Worm (Caenorhabditis elegans) whole organism, L1 larva: ENCODE results near the gene srh-201.

Source experiments
- aly-2 ChIP-seq: fragments of 150-350 bp; optimal IDR thresholded peaks from 2 replicates; lab custom pipeline; 2014; ENCODE audit warnings: missing biosample characterization, missing genetic modification characterization
- ceh-88 ChIP-seq: fragments of 200-800 bp; sonication (Bioruptor generic); IDR thresholded peaks from 2 replicates; pipeline ENCODE4 v1.3.6; 2022; ENCODE audit warnings: missing genetic modification characterization, missing compliant biosample characterization
- elt-2 ChIP-seq: sonication (generic microtip); optimal IDR thresholded peaks from 2 replicates; lab custom pipeline; 2016; ENCODE audit warnings: missing genetic modification characterization, mild to moderate bottlenecking, inconsistent platforms, missing compliant biosample characterization, missing genetic modification reagents
- nhr-237 ChIP-seq: fragments of 150-350 bp; optimal IDR thresholded peaks from 2 replicates; lab custom pipeline; 2014; ENCODE audit warnings: missing biosample characterization, missing genetic modification characterization
- unc-62 ChIP-seq: fragments of 150-350 bp; optimal IDR thresholded peaks from 2 replicates; lab custom pipeline; 2014; ENCODE audit warnings: missing biosample characterization, missing genetic modification reagents, missing genetic modification characterization

ce11 chrV:9009175-9009574, 4.5 kb downstream of the srh-201 start, which contains the start of gene srx-2:
- TF ChIP-seq aly-2 (tag; lab: Kevin White, UChicago), result no peak
- TF ChIP-seq ceh-88 (GFP tag; lab: Robert Waterston, UW), result no peak
- TF ChIP-seq unc-62 (GFP tag; lab: Kevin White, UChicago), result no peak
- TF ChIP-seq nhr-237 (tag; lab: Kevin White, UChicago), result no peak
- TF ChIP-seq elt-2 (tag; lab: Kevin White, UChicago), result no peak
